Worm (Caenorhabditis elegans) whole organism, mixed stage, embryonic: ENCODE results near the gene F45E1.2.

Experiments
- M03D4.4 ChIP-seq: sonication (generic microtip); optimal IDR thresholded peaks from 2 replicates; lab custom pipeline; 2017; ENCODE audit warnings: mild to moderate bottlenecking, missing genetic modification characterization, missing compliant biosample characterization
- blmp-1 ChIP-seq: fragments of 150-350 bp; optimal IDR thresholded peaks from 2 replicates; lab custom pipeline; 2014; ENCODE audit warnings: missing biosample characterization, missing genetic modification characterization
- lsy-2 ChIP-seq: fragments of 150-350 bp; optimal IDR thresholded peaks from 2 replicates; lab custom pipeline; 2014; ENCODE audit warnings: missing biosample characterization, missing genetic modification characterization
- mls-2 ChIP-seq: sonication (generic microtip); optimal IDR thresholded peaks from 2 replicates; lab custom pipeline; 2016; ENCODE audit warnings: mild to moderate bottlenecking, missing genetic modification characterization, moderate library complexity, missing compliant biosample characterization
- nhr-12 ChIP-seq: fragments of 150-350 bp; optimal IDR thresholded peaks from 2 replicates; lab custom pipeline; 2014; ENCODE audit warnings: missing biosample characterization, missing genetic modification characterization
- pha-4 ChIP-seq: fragments of 150-350 bp; optimal IDR thresholded peaks from 2 replicates; lab custom pipeline; 2018; ENCODE audit warnings: missing biosample characterization, missing genetic modification reagents, missing genetic modification characterization
- sptf-1 ChIP-seq: sonication (generic microtip); optimal IDR thresholded peaks from 2 replicates; lab custom pipeline; 2017; ENCODE audit warnings: mild to moderate bottlenecking, missing genetic modification characterization, moderate library complexity, missing compliant biosample characterization
- unc-62 ChIP-seq: fragments of 150-350 bp; optimal IDR thresholded peaks from 2 replicates; lab custom pipeline; 2014; ENCODE audit warnings: missing biosample characterization, missing genetic modification reagents, missing genetic modification characterization

DNA sequence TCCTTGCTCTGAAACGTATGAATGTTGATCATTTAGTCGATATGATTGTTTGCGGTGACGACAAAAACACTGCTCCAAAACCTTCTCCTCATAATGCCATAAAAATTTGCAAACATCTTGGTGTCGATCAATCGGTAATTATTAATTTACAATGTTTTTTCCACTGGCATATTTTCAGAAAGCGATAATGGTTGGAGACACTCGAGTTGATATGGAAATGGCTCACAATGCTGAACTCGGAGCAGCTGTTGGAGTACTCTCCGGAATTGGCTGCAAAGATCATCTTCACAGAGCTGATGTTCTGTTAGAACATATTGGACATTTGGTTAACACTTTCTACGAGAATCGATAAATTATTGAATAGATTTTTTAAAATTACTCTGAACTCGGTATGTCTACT, 15.1 kb upstream of the F45E1.2 start:
- no peak for TF ChIP-seq nhr-12 (tag; lab: Kevin White, UChicago)
- no peak for TF ChIP-seq mls-2 (tag; lab: Kevin White, UChicago)
- TF ChIP-seq unc-62 (GFP tag; lab: Kevin White, UChicago), result no peak
- TF ChIP-seq lsy-2 (tag; lab: Kevin White, UChicago), result no peak
- no peak for TF ChIP-seq M03D4.4 (tag; lab: Kevin White, UChicago)
- no peak for TF ChIP-seq sptf-1 (tag; lab: Kevin White, UChicago)
- TF ChIP-seq blmp-1 (tag; lab: Kevin White, UChicago), result no peak
- no peak for TF ChIP-seq pha-4 (tag; lab: Kevin White, UChicago)
